Worm (Caenorhabditis elegans) whole organism, midembryonic: ENCODE data around the gene C26F1.3.

Source experiments
- T22C8.4 ChIP-seq: fragments of 200-800 bp; sonication (Bioruptor generic); IDR thresholded peaks from 2 replicates; pipeline ENCODE4 v1.3.6; 2022; ENCODE audit warnings: missing genetic modification characterization, missing compliant biosample characterization
- flt-1 ChIP-seq: fragments of 200-800 bp; sonication (Bioruptor generic); IDR thresholded peaks from 2 replicates; pipeline ENCODE4 v1.3.6; 2022; ENCODE audit warnings: missing genetic modification characterization, missing compliant biosample characterization
- ref-1 ChIP-seq: fragments of 200-800 bp; sonication (Bioruptor generic); conservative IDR thresholded peaks from 2 replicates; pipeline ENCODE4 v1.3.6; 2022; ENCODE audit warnings: missing genetic modification reagents, missing genetic modification characterization, missing compliant biosample characterization
- ztf-29 ChIP-seq: fragments of 200-800 bp; sonication (Bioruptor generic); IDR thresholded peaks from 2 replicates; pipeline ENCODE4 v1.3.6; 2022; ENCODE audit warnings: missing genetic modification reagents, missing genetic modification characterization, missing compliant biosample characterization

ce11 chrV:7755991-7756390 is 21.1 kb upstream of the C26F1.3 start:
- TF ChIP-seq ztf-29 (no peak), T22C8.4 (GFP tag; lab: Robert Waterston, UW) (no peak), flt-1 (GFP tag; lab: Robert Waterston, UW) (no peak), ref-1 (GFP tag; lab: Robert Waterston, UW) (no peak)
